Fruit fly (Drosophila melanogaster) S2 (cell line): ENCODE measurements around the gene CG32638.

Experiments used
- CG8478 ChIP-seq: fragments of >200 bp; optimal IDR thresholded peaks from 2 replicates; lab custom pipeline; 2018
- CTCF ChIP-seq, 2 experiments: fragments of >200 bp; optimal IDR thresholded peaks; 2 replicates each; lab custom pipeline; 2018

Gene CG32638

dm6 chrX:13125559-13125958 lies 3.0 kb downstream of the CG32638 start:
- no peak for TF ChIP-seq CG8478 (lab: Kevin White, UChicago)
- TF ChIP-seq CTCF (optimal IDR thresholded peaks at IDR 0.05; lab: Kevin White, UChicago) = no peak

DNA sequence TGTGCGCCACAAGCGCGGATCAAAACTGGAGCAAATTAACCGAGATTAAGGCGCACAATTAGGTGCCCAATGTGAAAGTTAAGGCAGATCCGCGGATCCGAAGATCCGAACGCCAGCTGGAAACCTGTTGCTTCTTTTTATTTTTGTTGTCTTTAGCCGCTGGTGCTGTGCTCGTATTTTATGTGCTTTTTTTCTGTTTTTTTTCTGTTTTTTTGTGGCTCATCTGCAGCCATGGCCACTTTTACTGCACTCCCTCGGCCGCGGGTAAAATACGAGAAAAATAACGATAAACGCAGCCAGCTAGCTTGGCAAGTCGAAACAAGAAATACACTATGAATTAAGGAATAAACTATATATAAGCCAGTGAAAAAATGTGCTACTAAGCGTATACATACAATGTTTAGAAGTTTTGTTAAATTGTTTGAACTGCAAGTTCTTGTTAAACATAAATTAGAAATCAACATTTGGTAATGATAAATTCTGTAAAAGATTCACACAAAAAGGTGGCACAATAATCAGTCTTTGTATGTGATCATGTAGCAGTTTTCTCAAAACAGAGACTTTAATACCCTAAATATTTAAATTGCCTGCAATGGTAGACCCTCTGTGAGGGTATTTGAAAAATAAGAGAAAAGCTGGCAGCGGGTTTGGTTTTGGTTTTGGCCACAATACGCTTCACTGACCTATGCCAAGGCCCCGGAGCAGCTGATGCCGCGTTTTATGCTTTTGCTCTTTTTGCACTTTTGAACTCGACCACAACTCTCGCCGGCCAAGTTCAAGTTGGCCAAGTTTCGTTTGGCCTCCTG lies 12.0 kb downstream of the CG32638 start:
- TF ChIP-seq CTCF (optimal IDR thresholded peaks at IDR 0.05; lab: Kevin White, UChicago) (no peak), CG8478 (lab: Kevin White, UChicago) (no peak)

- TF ChIP-seq CTCF (optimal IDR thresholded peaks at IDR 0.05; lab: Kevin White, UChicago) (no peak), CG8478 (lab: Kevin White, UChicago) (no peak)
Observed at dm6 chrX:13114861-13115260, 13.7 kb downstream of the CG32638 start, which contains the start of gene CG42237. Gene CG42237, plus strand, starts transcription at chrX:13115131.

dm6 chrX:13113863-13114407 lies 14.7 kb downstream of the CG32638 start:
- no peak for TF ChIP-seq CTCF (optimal IDR thresholded peaks at IDR 0.05; lab: Kevin White, UChicago)

DNA sequence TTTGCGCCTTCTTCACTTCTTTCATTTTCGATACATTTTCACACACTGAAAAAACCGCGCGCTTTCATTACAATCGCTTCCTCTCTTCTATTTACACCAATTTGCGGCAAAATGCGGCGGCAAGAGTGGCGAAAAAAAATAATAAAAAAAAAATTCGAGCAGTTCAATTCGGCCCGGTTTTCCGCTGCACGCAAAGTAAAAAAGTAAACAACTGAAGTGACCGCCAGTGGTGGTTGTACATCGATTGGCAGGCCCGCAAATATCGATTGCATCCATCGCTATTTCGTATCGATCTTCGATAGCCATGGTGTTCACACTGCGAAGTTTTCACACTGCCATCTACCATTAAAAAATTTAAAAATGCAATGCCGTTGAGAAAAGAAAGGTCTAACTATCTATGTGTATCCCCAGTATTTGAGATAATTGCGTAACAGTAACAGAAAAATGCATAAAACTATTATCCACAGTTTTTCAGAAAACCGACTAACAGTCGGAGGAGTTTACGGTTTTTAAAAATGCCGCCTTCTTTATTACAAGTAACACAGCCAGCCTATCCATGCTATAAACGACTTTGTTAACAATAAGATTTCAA lies 16.3 kb downstream of the CG32638 start, which contains the start of gene Chpf:
Chpf (minus strand) TSS at position 225 of the 592 bp plus-strand sequence.
- TF ChIP-seq CG8478 (lab: Kevin White, UChicago) (no peak), CTCF (optimal IDR thresholded peaks at IDR 0.05; lab: Kevin White, UChicago) (no peak)

- TF ChIP-seq CTCF (optimal IDR thresholded peaks at IDR 0.05; lab: Kevin White, UChicago) (no peak), CG8478 (lab: Kevin White, UChicago) (no peak)
Observed at dm6 chrX:13111832-13112231, 16.8 kb downstream of the CG32638 start.

dm6 chrX:13109583-13110126 lies 18.9 kb downstream of the CG32638 start:
- TF ChIP-seq CG8478 (lab: Kevin White, UChicago) = no peak
- TF ChIP-seq CTCF (optimal IDR thresholded peaks at IDR 0.05; lab: Kevin White, UChicago) = no peak

DNA sequence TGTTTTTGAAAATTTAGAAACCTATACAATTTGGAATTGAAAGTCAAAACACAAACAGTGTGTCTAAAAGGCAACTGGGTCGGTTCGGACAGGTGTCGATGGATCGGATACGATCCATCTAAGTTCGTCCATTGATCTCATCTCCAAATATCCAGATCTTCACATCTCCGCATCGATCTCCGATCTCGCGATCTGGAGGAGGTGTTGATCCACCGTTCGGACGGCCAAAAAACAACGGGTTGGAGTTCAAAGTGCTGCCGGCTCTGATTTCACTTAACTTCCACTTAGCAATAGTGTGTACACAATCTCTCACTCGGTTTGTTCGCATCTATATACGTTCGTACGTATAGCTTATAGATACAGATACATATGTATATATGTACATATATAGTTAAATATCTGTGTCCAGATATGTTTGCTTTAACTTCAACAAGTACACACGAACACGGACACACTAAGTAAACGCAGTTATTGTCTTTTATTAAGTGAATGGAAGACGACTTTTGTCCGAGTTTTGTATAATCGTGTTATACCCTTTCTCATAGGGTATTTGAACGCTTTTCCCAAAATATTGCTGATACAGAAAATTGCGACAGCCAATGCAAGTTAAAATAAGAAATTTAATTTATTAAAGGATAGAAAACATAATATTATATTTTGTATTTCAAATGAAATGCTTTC lies 20.3 kb downstream of the CG32638 start, which contains the start of gene Fer3HCH:
Fer3HCH (minus strand) TSS at position 51 of the 681 bp plus-strand sequence.
- TF ChIP-seq CTCF (optimal IDR thresholded peaks at IDR 0.05; lab: Kevin White, UChicago) = no peak
- TF ChIP-seq CG8478 (lab: Kevin White, UChicago) = no peak

- TF ChIP-seq CTCF (optimal IDR thresholded peaks at IDR 0.05; lab: Kevin White, UChicago) (no peak), CG8478 (lab: Kevin White, UChicago) (no peak)
Observed at dm6 chrX:13105220-13105619, 23.4 kb downstream of the CG32638 start.

dm6 chrX:13104571-13104970 lies 24.0 kb downstream of the CG32638 start:
- TF ChIP-seq CG8478 (lab: Kevin White, UChicago) (no peak), CTCF (optimal IDR thresholded peaks at IDR 0.05; lab: Kevin White, UChicago) (no peak)

- TF ChIP-seq CTCF (optimal IDR thresholded peaks at IDR 0.05; lab: Kevin White, UChicago) = no peak
- TF ChIP-seq CG8478 (lab: Kevin White, UChicago) = no peak
Observed at dm6 chrX:13101817-13102216, 26.8 kb downstream of the CG32638 start.

DNA sequence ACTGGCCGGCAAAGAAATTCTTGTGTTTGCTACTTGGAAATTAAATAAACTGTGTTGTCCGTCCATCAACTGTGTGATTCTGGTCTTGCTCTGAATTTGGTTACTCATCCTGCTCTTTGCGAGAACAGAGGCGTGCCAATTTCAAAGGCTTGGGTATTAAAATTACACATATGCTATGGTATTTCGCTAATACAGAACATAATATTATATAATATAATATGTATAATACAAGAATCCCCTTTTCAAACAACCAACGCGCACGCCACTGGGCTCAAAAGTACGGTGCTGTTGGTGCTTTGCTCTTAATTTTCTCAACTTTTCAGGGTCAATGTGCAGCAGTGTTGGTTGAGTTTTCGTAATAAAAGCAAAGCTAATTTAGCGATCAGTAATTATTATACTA lies 28.7 kb downstream of the CG32638 start:
- TF ChIP-seq CG8478 (lab: Kevin White, UChicago) = no peak
- TF ChIP-seq CTCF (optimal IDR thresholded peaks at IDR 0.05; lab: Kevin White, UChicago) = no peak

DNA sequence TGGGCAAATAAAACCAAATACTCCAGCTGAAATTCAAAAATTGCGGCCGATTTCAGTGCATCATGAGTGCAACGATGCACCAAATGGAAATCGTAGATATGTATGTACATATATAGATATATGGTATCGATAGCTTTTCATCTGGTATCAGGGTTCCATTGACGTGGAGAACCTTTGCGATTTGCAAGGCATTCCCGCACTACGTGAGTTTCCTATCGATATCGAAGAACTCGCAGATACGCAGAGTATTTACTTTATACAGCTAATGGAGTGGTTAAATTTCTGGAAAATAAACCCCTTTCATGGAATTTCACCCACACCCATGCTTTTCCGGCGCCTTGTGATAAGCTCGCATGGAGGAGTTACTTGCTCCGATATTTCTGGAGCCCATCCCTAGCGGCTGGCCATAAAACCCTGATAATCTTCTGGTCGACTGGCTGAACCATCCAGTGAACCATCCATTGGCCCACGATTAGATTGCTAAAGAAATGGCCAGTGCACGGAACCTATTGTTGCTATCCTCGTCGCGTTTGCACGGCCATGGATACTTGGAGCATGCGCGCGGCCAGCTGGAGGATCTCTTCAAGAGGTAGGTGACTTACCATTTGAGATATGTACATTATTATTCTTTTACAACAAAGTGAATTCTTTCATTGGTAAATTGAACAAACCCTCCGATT lies 34.4 kb downstream of the CG32638 start, which contains the start of gene CG2200:
CG2200 (plus strand) TSS at position 215 of the 680 bp plus-strand sequence.
- TF ChIP-seq CTCF (optimal IDR thresholded peaks at IDR 0.05; lab: Kevin White, UChicago) = no peak
- TF ChIP-seq CG8478 (lab: Kevin White, UChicago) = no peak

DNA sequence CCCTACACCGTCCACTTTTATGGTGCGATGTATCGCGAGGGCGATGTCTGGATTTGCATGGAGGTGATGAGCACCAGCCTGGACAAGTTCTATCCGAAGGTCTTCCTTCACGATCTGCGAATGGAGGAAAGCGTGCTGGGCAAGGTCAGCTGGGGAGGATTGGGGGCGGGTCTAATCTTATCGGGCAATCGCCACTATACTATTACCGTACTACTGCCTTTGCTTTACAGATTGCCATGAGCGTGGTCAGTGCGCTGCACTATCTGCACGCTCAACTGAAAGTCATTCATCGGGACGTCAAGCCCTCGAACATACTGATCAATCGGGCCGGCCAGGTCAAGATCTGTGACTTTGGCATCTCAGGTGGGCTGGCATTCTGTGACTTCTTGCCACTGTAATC lies 36.7 kb downstream of the CG32638 start:
- TF ChIP-seq CG8478 (lab: Kevin White, UChicago) (no peak), CTCF (optimal IDR thresholded peaks at IDR 0.05; lab: Kevin White, UChicago) (no peak)
